Worm (Caenorhabditis elegans) whole organism, L1 larva: ENCODE data around the gene maph-1.3.
A peak's percentile ranks its signal among the peaks of the same experiment; 100 is the strongest.

ENCODE experiments used
- jun-1 ChIP-seq: fragments of 150-350 bp; optimal IDR thresholded peaks from 2 replicates; lab custom pipeline; 2014; ENCODE audit warnings: missing biosample characterization, missing genetic modification reagents, missing genetic modification characterization
- vab-15 ChIP-seq: sonication (generic microtip); optimal IDR thresholded peaks from 2 replicates; lab custom pipeline; 2017; ENCODE audit warnings: missing genotype, mild to moderate bottlenecking, missing genetic modification characterization, missing compliant biosample characterization
- zag-1 ChIP-seq: fragments of 150-350 bp; optimal IDR thresholded peaks from 2 replicates; lab custom pipeline; 2014; ENCODE audit warnings: missing biosample characterization, missing genetic modification characterization
- zip-4 ChIP-seq: fragments of 200-800 bp; sonication (Bioruptor generic); optimal IDR thresholded peaks from 2 replicates; lab custom pipeline; 2018; ENCODE audit warnings: mild to moderate bottlenecking, missing genetic modification characterization, moderate library complexity, missing compliant biosample characterization

DNA sequence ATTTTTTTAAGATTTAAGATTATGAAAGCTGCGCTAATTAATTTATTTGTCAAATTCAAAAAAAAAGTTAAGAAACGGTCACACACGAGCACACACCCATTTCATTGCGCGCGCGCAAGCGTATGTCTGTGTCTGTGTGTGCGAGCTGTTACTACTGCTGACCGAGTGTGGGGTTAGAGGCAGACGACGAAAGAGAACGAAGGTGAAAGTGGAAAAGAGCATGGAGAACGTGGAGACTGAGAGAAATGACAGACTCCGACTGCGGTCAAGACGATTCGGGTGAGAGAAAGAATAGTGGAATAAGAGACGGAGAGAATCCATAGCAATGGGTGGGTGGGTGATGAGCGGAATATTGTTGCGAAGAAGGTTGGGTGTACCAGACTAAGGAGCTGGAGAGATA is 24.6 kb upstream of the maph-1.3 start:
- no peak for TF ChIP-seq zag-1 (tag; lab: Kevin White, UChicago)
- TF ChIP-seq jun-1 (tag; lab: Kevin White, UChicago) = peak; percentile 25
- no peak for TF ChIP-seq vab-15 (tag; lab: Kevin White, UChicago)
- no peak for TF ChIP-seq zip-4 (GFP tag; lab: Kevin White, UChicago)
